Fruit fly (Drosophila melanogaster) whole organism, embryonic: ENCODE results near the gene Mdh1.

Experiments used
- Antp ChIP-seq: fragments of 200-800 bp; sonication (Bioruptor generic); optimal IDR thresholded peaks from 3 replicates; lab custom pipeline; 2016; ENCODE audit warnings: missing biosample characterization, missing genetic modification characterization
- B-H1 ChIP-seq: fragments of 200-800 bp; sonication (Bioruptor generic); IDR thresholded peaks from 3 replicates; pipeline ENCODE4 v1.3.6; 2022; ENCODE audit warnings: missing biosample characterization, missing genetic modification characterization
- C15 ChIP-seq: fragments of 200-800 bp; sonication (Bioruptor generic); IDR thresholded peaks from 3 replicates; pipeline ENCODE4 v1.3.6; 2022; ENCODE audit warnings: missing biosample characterization, missing genetic modification characterization
- CG10654 ChIP-seq: fragments of 200-800 bp; sonication (Bioruptor generic); optimal IDR thresholded peaks from 2 replicates; lab custom pipeline; 2016; ENCODE audit warnings: missing biosample characterization, missing genetic modification characterization
- CG10959 ChIP-seq: fragments of 200-800 bp; sonication (Bioruptor generic); IDR thresholded peaks from 2 replicates; pipeline ENCODE4 v1.3.6; 2022; ENCODE audit warnings: missing biosample characterization, missing genetic modification characterization
- CG11695 ChIP-seq: fragments of 200-800 bp; sonication (Bioruptor generic); IDR thresholded peaks from 3 replicates; pipeline ENCODE4 v1.3.6; 2022; ENCODE audit warnings: missing biosample characterization, missing genetic modification characterization
- CG11696 ChIP-seq: fragments of 200-800 bp; sonication (Bioruptor generic); IDR thresholded peaks from 2 replicates; pipeline ENCODE4 v1.3.6; 2022; ENCODE audit warnings: missing biosample characterization, missing genetic modification characterization
- CG12104 ChIP-seq: fragments of 200-800 bp; sonication (Bioruptor generic); optimal IDR thresholded peaks from 3 replicates; lab custom pipeline; 2016; ENCODE audit warnings: missing biosample characterization, missing genetic modification characterization
- CG12236 ChIP-seq: fragments of 200-800 bp; sonication (Bioruptor generic); optimal IDR thresholded peaks from 2 replicates; lab custom pipeline; 2016; ENCODE audit warnings: missing biosample characterization, missing genetic modification characterization
- CG1233 ChIP-seq: fragments of 200-800 bp; sonication (Bioruptor generic); optimal IDR thresholded peaks from 4 replicates; lab custom pipeline; 2018; ENCODE audit warnings: missing biosample characterization, mild to moderate bottlenecking, missing genetic modification characterization
- CG12744 ChIP-seq: fragments of 200-800 bp; sonication (Bioruptor generic); optimal IDR thresholded peaks from 2 replicates; lab custom pipeline; 2016; ENCODE audit warnings: missing biosample characterization, missing genetic modification characterization
- CG13287 ChIP-seq: fragments of 200-800 bp; sonication (Bioruptor generic); IDR thresholded peaks from 2 replicates; pipeline ENCODE4 v1.3.6; 2022; ENCODE audit warnings: missing biosample characterization, missing genetic modification characterization; ENCODE audit not compliant: partially characterized antibody
- CG14441 ChIP-seq: fragments of 200-800 bp; sonication (Bioruptor generic); IDR thresholded peaks from 2 replicates; pipeline ENCODE4 v1.3.6; 2022; ENCODE audit warnings: missing biosample characterization, missing genetic modification characterization
- CG1647 ChIP-seq: fragments of 200-800 bp; sonication (Bioruptor generic); optimal IDR thresholded peaks from 3 replicates; lab custom pipeline; 2016; ENCODE audit warnings: missing biosample characterization, missing genetic modification characterization
- CG16813 ChIP-seq: fragments of 200-800 bp; sonication (Bioruptor generic); IDR thresholded peaks from 3 replicates; pipeline ENCODE4 v1.3.6; 2022; ENCODE audit warnings: missing biosample characterization, missing genetic modification characterization; ENCODE audit not compliant: partially characterized antibody
- CG17802 ChIP-seq: fragments of 200-800 bp; sonication (Bioruptor generic); optimal IDR thresholded peaks from 2 replicates; lab custom pipeline; 2018; ENCODE audit warnings: missing biosample characterization, mild to moderate bottlenecking, missing genetic modification characterization, moderate library complexity
- CG1792 ChIP-seq: fragments of 200-800 bp; sonication (Bioruptor generic); optimal IDR thresholded peaks from 2 replicates; lab custom pipeline; 2016; ENCODE audit warnings: missing biosample characterization, missing genetic modification characterization
- CG18262 ChIP-seq: fragments of 200-800 bp; optimal IDR thresholded peaks from 3 replicates; lab custom pipeline; 2019; ENCODE audit warnings: missing biosample characterization, mild to moderate bottlenecking, missing genetic modification characterization, moderate library complexity
- CG5180 ChIP-seq: fragments of 200-800 bp; sonication (Bioruptor generic); optimal IDR thresholded peaks from 3 replicates; lab custom pipeline; 2017; ENCODE audit warnings: missing biosample characterization, missing genetic modification characterization, mild to moderate bottlenecking, moderate library complexity, missing genetic modification reagents
- CG7372 ChIP-seq: fragments of 200-800 bp; sonication (Bioruptor generic); IDR thresholded peaks from 2 replicates; pipeline ENCODE4 v1.3.6; 2022; ENCODE audit warnings: missing biosample characterization, missing genetic modification characterization
- CG7556 ChIP-seq: fragments of 200-800 bp; sonication (Bioruptor generic); optimal IDR thresholded peaks from 2 replicates; lab custom pipeline; 2017; ENCODE audit warnings: missing biosample characterization, mild to moderate bottlenecking, missing genetic modification characterization
- CG8388 ChIP-seq: fragments of 200-800 bp; sonication (Bioruptor generic); optimal IDR thresholded peaks from 2 replicates; lab custom pipeline; 2019; ENCODE audit warnings: missing biosample characterization, mild to moderate bottlenecking, missing genetic modification characterization, moderate library complexity
- CkIIα-i1 ChIP-seq: fragments of 200-800 bp; sonication (Bioruptor generic); IDR thresholded peaks from 2 replicates; pipeline ENCODE4 v1.3.6; 2022; ENCODE audit warnings: missing biosample characterization, missing genetic modification characterization
- Dad ChIP-seq: fragments of 200-800 bp; sonication (Bioruptor generic); optimal IDR thresholded peaks from 3 replicates; lab custom pipeline; 2016; ENCODE audit warnings: missing biosample characterization, missing genetic modification characterization
- Dip3 ChIP-seq: fragments of 200-800 bp; sonication (Bioruptor generic); optimal IDR thresholded peaks from 3 replicates; lab custom pipeline; 2016; ENCODE audit warnings: missing biosample characterization, missing genetic modification characterization
- NK7.1 ChIP-seq: fragments of 200-800 bp; sonication (Bioruptor generic); optimal IDR thresholded peaks from 3 replicates; lab custom pipeline; 2016; ENCODE audit warnings: missing biosample characterization, missing genetic modification characterization
- Nf-YA ChIP-seq: fragments of 200-800 bp; sonication (Bioruptor generic); IDR thresholded peaks from 2 replicates; pipeline ENCODE4 v1.3.6; 2022; ENCODE audit warnings: missing biosample characterization, missing genetic modification characterization
- Poxn ChIP-seq: fragments of 200-800 bp; sonication (Bioruptor generic); IDR thresholded peaks from 2 replicates; pipeline ENCODE4 v1.3.6; 2022; ENCODE audit warnings: missing biosample characterization, missing genetic modification characterization
- Sin3A ChIP-seq: fragments of >200 bp; optimal IDR thresholded peaks from 2 replicates; lab custom pipeline; 2018
- Spps ChIP-seq: fragments of 200-800 bp; sonication (Bioruptor generic); optimal IDR thresholded peaks from 2 replicates; lab custom pipeline; 2018; ENCODE audit warnings: missing biosample characterization, mild to moderate bottlenecking, missing genetic modification characterization
- Tbp ChIP-seq: fragments of >200 bp; optimal IDR thresholded peaks from 2 replicates; lab custom pipeline; 2018; ENCODE audit warnings: missing biosample characterization, missing genetic modification characterization
- al ChIP-seq: fragments of 200-800 bp; sonication (Bioruptor generic); IDR thresholded peaks from 2 replicates; pipeline ENCODE4 v1.3.6; 2022; ENCODE audit warnings: missing biosample characterization, missing genetic modification characterization
- ato ChIP-seq: fragments of 200-800 bp; sonication (Bioruptor generic); IDR thresholded peaks from 2 replicates; pipeline ENCODE4 v1.3.6; 2022; ENCODE audit warnings: missing biosample characterization, missing genetic modification characterization; ENCODE audit not compliant: partially characterized antibody
- bbx ChIP-seq: fragments of 200-800 bp; sonication (Bioruptor generic); IDR thresholded peaks from 2 replicates; pipeline ENCODE4 v1.3.6; 2022; ENCODE audit warnings: missing biosample characterization, missing genetic modification characterization; ENCODE audit not compliant: partially characterized antibody
- dimm ChIP-seq: fragments of 200-800 bp; sonication (Bioruptor generic); IDR thresholded peaks from 2 replicates; pipeline ENCODE4 v1.3.6; 2022; ENCODE audit warnings: missing biosample characterization, missing genetic modification characterization
- dpn ChIP-seq, 2 experiments: fragments of 200-800 bp; sonication (Bioruptor generic); optimal IDR thresholded peaks; 3 replicates each; lab custom pipeline; 2016; ENCODE audit warnings: missing biosample characterization in 2 of 2, missing genetic modification characterization in 2 of 2
- fd64A ChIP-seq: fragments of 200-800 bp; sonication (Bioruptor generic); optimal IDR thresholded peaks from 3 replicates; lab custom pipeline; 2018; ENCODE audit warnings: missing biosample characterization, mild to moderate bottlenecking, missing genetic modification characterization
- hb ChIP-seq: fragments of 200-800 bp; sonication (Bioruptor generic); IDR thresholded peaks from 3 replicates; pipeline ENCODE4 v1.3.6; 2022; ENCODE audit warnings: missing biosample characterization, missing genetic modification characterization; ENCODE audit not compliant: partially characterized antibody
- jigr1 ChIP-seq: fragments of 200-800 bp; sonication (Bioruptor generic); IDR thresholded peaks from 3 replicates; pipeline ENCODE4 v1.3.6; 2022; ENCODE audit warnings: missing biosample characterization, missing genetic modification characterization
- lab ChIP-seq: fragments of 200-800 bp; sonication (Bioruptor generic); optimal IDR thresholded peaks from 3 replicates; lab custom pipeline; 2017; ENCODE audit warnings: missing biosample characterization, missing genetic modification characterization, mild to moderate bottlenecking, moderate library complexity, missing genetic modification reagents
- maf-S ChIP-seq: fragments of 200-800 bp; sonication (Bioruptor generic); optimal IDR thresholded peaks from 2 replicates; lab custom pipeline; 2016; ENCODE audit warnings: missing biosample characterization, missing genetic modification characterization
- p53 ChIP-seq: fragments of 200-800 bp; sonication (Bioruptor generic); optimal IDR thresholded peaks from 2 replicates; lab custom pipeline; 2016; ENCODE audit warnings: missing biosample characterization, missing genetic modification characterization
- pros ChIP-seq: fragments of 200-800 bp; sonication (Bioruptor generic); optimal IDR thresholded peaks from 3 replicates; lab custom pipeline; 2019; ENCODE audit warnings: missing biosample characterization, mild to moderate bottlenecking, missing genetic modification characterization, moderate library complexity
- shn ChIP-seq: fragments of 200-800 bp; sonication (Bioruptor generic); optimal IDR thresholded peaks from 3 replicates; lab custom pipeline; 2016; ENCODE audit warnings: missing biosample characterization, missing genetic modification characterization
- slbo ChIP-seq: fragments of 200-800 bp; sonication (Bioruptor generic); IDR thresholded peaks from 2 replicates; pipeline ENCODE4 v1.3.6; 2022; ENCODE audit warnings: missing biosample characterization, missing genetic modification characterization
- slou ChIP-seq: fragments of 200-800 bp; sonication (Bioruptor generic); optimal IDR thresholded peaks from 3 replicates; lab custom pipeline; 2016; ENCODE audit warnings: missing biosample characterization, missing genetic modification characterization
- slp2 ChIP-seq: fragments of 200-800 bp; sonication (Bioruptor generic); optimal IDR thresholded peaks from 2 replicates; lab custom pipeline; 2016; ENCODE audit warnings: missing biosample characterization, missing genetic modification characterization
- sna ChIP-seq: fragments of 200-800 bp; sonication (Bioruptor generic); IDR thresholded peaks from 2 replicates; pipeline ENCODE4 v1.3.6; 2022; ENCODE audit warnings: missing biosample characterization, missing genetic modification characterization; ENCODE audit not compliant: partially characterized antibody
- so ChIP-seq: fragments of 200-800 bp; sonication (Bioruptor generic); IDR thresholded peaks from 3 replicates; pipeline ENCODE4 v1.3.6; 2022; ENCODE audit warnings: missing biosample characterization, missing genetic modification characterization
- unc-4 ChIP-seq: fragments of 200-800 bp; sonication (Bioruptor generic); IDR thresholded peaks from 2 replicates; pipeline ENCODE4 v1.3.6; 2022; ENCODE audit warnings: missing biosample characterization, missing genetic modification characterization; ENCODE audit not compliant: partially characterized antibody

Gene Mdh1

DNA sequence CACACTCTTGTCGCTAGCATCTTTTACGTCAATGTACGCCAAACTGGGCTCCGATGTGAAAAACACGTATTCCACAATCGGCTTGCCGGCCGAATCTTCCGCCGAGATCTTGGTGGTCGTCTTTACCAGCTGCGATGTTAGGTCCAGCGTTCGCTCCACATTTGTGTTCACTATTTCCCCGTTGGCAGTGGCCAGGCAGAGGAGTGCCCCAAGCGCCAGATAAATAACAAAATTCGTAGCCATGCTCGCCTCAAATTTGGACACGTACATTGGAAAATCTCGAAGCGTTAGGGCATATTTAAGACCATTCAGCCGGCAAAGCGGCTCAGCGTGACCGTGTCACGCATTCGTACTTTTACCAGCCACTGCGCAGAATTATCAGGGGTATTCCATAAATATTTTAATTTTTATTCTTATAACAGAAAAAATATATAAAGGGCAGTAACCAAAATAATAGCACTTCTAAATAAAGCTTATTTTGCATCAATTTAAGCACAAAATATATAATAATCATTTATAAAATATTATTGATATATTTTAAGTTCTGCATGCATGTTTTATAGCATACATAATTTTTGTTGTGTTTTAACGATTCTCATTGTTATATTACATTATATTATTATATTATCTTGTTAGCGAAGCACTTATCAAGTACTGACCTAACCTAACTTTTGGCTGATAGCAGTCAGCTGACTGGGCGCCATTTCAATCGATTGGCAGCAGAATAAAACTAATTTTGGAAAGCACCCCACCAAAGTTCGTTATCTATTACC lies 20.5 kb downstream of the Mdh1 start, which contains the start of the genes CG33303 and dpr19 (continued):
- TF ChIP-seq lab (GFP tag; lab: Kevin White, UChicago) (peak; percentile 81), dimm (GFP tag; lab: Robert Waterston, UW) (no peak), Dip3 (GFP tag; lab: Kevin White, UChicago) (no peak), CkIIα-i1 (no peak), CG5180 (peak; percentile 19), dpn (GFP tag; optimal IDR thresholded peaks at IDR 0.05; lab: Kevin White, UChicago) (peak in 1 of 2 experiments; percentile 50), CG16813 (GFP tag; lab: Robert Waterston, UW) (no peak), CG1647 (GFP tag; lab: Kevin White, UChicago) (no peak), CG11695 (GFP tag; lab: Robert Waterston, UW) (peak; percentile 76), CG17802 (tag; lab: Kevin White, UChicago) (peak; percentile 18), shn (no peak), CG10654 (peak; percentile 29), CG14441 (GFP tag; lab: Robert Waterston, UW) (no peak), CG13287 (GFP tag; lab: Robert Waterston, UW) (peak; percentile 35; the same call in 1 of the 2 replicates), CG1792 (GFP tag; lab: Kevin White, UChicago) (no peak), so (0 out of 3 replicates have a peak, but pooled peaks have one; percentile 7), hb (GFP tag; lab: Robert Waterston, UW) (no peak), jigr1 (GFP tag; lab: Robert Waterston, UW) (no peak), slou (peak; percentile 20), Tbp (GFP tag; lab: Kevin White, UChicago) (no peak), pros (GFP tag; lab: Kevin White, UChicago) (peak; percentile 26), slbo (GFP tag; lab: Robert Waterston, UW) (peak; percentile 75), Spps (peak; percentile 67), CG8388 (GFP tag; lab: Kevin White, UChicago) (peak; percentile 86), CG18262 (tag; lab: Kevin White, UChicago) (peak; percentile 89), CG10959 (GFP tag; lab: Robert Waterston, UW) (no peak), Sin3A (lab: Kevin White, UChicago) (no peak), C15 (no peak), maf-S (GFP tag; lab: Kevin White, UChicago) (no peak), CG12744 (no peak), NK7.1 (GFP tag; lab: Kevin White, UChicago) (no peak), CG12236 (GFP tag; lab: Kevin White, UChicago) (no peak), Nf-YA (GFP tag; lab: Robert Waterston, UW) (no peak), CG7556 (GFP tag; lab: Kevin White, UChicago) (peak; percentile 80), CG1233 (peak; percentile 67), al (GFP tag; lab: Robert Waterston, UW) (no peak; the same call in 1 of the 2 replicates), CG12104 (GFP tag; lab: Kevin White, UChicago) (peak; percentile 49), fd64A (GFP tag; lab: Kevin White, UChicago) (no peak), Antp (GFP tag; lab: Kevin White, UChicago) (no peak), p53 (no peak), CG11696 (peak; percentile 63; the same call in 1 of the 2 replicates), Dad (GFP tag; lab: Kevin White, UChicago) (no peak), B-H1 (peak; percentile 27; the same call in 1 of the 3 replicates), Poxn (no peak), slp2 (GFP tag; lab: Kevin White, UChicago) (no peak), unc-4 (GFP tag; lab: Robert Waterston, UW) (no peak), bbx (GFP tag; lab: Robert Waterston, UW) (0 out of 2 replicates have a peak, but pooled peaks have one; percentile 19), sna (GFP tag; lab: Robert Waterston, UW) (no peak), CG7372 (GFP tag; lab: Robert Waterston, UW) (peak; percentile 53), ato (GFP tag; lab: Robert Waterston, UW) (no peak)
